Fruit fly (Drosophila melanogaster) S2 (cell line): ENCODE data around the gene CheA87a.

Source experiments
- CG8478 ChIP-seq: fragments of >200 bp; optimal IDR thresholded peaks from 2 replicates; lab custom pipeline; 2018
- CTCF ChIP-seq, 2 experiments: fragments of >200 bp; optimal IDR thresholded peaks; 2 replicates each; lab custom pipeline; 2018

Gene CheA87a

dm6 chr3R:13401722-13402296 is 32.4 kb downstream of the CheA87a start, which contains the start of gene GILT1:
GILT1 (minus strand) TSS chr3R:13401862.
- TF ChIP-seq CG8478, result no peak

dm6 chr3R:13403032-13403459 is 33.6 kb downstream of the CheA87a start, which contains the start of gene Dpm3:
Dpm3 (minus strand) TSS chr3R:13403051.
- TF ChIP-seq CTCF (optimal IDR thresholded peaks at IDR 0.05; lab: Kevin White, UChicago) (peak; percentile 54 to 59), CG8478 (no peak)

- TF ChIP-seq CG8478, result no peak
Observed at dm6 chr3R:13404841-13405441, 35.5 kb downstream of the CheA87a start, which contains the start of gene yellow-e3. yellow-e3 (minus strand) TSS chr3R:13404870.

- TF ChIP-seq CTCF (optimal IDR thresholded peaks at IDR 0.05; lab: Kevin White, UChicago) (no peak), CG8478 (no peak)
Observed at dm6 chr3R:13406898-13407297, 37.5 kb downstream of the CheA87a start, which contains the start of gene yellow-e2. yellow-e2 (minus strand) TSS chr3R:13406998.

- no peak for TF ChIP-seq CG8478
Observed at dm6 chr3R:13412704-13413103, 43.3 kb downstream of the CheA87a start.

dm6 chr3R:13415186-13415585 is 45.7 kb downstream of the CheA87a start, which contains the start of gene yellow-e:
yellow-e (minus strand) TSS chr3R:13415286.
- TF ChIP-seq CG8478 (no peak), CTCF (optimal IDR thresholded peaks at IDR 0.05; lab: Kevin White, UChicago) (no peak)

dm6 chr3R:13417067-13417595 is 47.7 kb downstream of the CheA87a start:
- no peak for TF ChIP-seq CTCF (optimal IDR thresholded peaks at IDR 0.05; lab: Kevin White, UChicago)
- TF ChIP-seq CG8478, result no peak
